Worm (Caenorhabditis elegans): ENCODE results near the gene dyrb-1.

The dyrb-1 gene

DNA sequence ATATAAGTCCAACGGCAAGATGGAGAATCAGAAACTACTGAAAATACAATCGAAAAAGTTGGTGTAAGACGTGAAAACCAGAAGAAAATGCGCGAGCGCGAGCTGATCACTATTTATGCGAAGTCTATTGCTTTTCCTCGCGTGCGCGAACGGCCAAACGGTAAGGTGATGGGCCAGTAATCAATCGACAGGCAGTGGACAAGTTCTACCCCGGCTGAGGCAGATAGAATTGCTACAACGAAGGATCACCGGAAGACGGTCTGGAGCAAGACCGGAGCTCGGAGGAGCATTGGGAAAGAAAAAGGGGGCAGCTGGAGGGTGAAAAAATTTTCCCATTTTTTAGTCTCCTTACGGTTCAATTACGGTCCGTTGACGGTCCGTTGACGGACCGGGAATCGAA is 4.3 kb downstream of the dyrb-1 start (continued):
- peak; percentile 92; the same call in 1 of the 2 replicates for TF ChIP-seq aptf-3 (GFP tag; IDR thresholded peaks at IDR 0.05)
- peak; percentile 50; the same call in 1 of the 2 replicates for TF ChIP-seq ceh-91 (GFP tag; IDR thresholded peaks at IDR 0.05)

DNA sequence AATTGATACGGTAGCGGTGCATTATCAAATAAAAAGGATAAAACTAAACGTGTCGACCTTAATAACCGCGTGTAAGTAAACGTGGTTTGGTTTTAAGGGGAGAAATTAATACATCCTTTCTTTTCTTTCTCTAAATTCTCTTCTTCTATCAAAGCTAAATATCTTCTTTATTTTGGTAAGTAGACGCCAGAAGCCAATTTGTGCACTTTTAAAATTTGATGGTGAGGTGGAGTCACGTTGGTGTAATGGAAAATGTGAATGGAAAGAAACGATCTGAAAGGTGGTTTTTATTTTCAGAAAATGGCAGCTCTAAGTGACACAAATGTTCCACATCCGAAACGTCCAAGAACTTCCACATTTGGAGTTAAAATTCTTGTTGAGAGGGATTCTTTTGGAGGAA is 6.1 kb downstream of the dyrb-1 start, which contains the start of gene T24H10.5:
T24H10.5 (plus strand) TSS at position 301 of the 400 bp plus-strand sequence.
- TF ChIP-seq madf-6 (GFP tag; IDR thresholded peaks at IDR 0.05) (peak; percentile 34; the same call in 1 of the 2 replicates), F57A8.1 (GFP tag; optimal IDR thresholded peaks at IDR 0.05) (no peak)

DNA sequence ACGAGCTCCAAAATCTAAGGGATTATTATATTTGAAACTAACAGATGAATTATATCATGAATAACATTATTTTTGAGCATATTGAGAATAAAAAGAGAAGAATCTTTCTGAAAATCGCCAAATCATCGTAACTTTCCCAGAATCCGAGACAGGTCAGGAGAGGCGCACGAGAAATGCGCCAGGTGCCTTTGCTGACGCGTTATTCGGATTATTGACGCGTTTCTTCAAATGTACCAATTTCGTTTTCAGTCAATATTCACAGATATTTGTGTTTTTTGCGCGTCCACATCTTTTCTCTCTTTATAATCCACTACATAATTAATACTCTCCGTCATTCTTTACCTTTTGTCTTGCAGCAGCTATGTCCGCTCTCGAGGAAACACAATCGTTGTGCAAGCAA is 7.9 kb downstream of the dyrb-1 start, which contains the start of gene T24H10.1:
T24H10.1 (plus strand) TSS at position 355 of the 400 bp plus-strand sequence.
- TF ChIP-seq dox-1 (GFP tag; IDR thresholded peaks at IDR 0.05), result peak; percentile 78
- TF ChIP-seq C06A6.2 (GFP tag; conservative IDR thresholded peaks at IDR 0.05), result no peak
- peak; percentile 61; the same call in 1 of the 2 replicates for TF ChIP-seq Y56A3A.18 (GFP tag; IDR thresholded peaks at IDR 0.05)
- peak; percentile 19 for TF ChIP-seq tlf-1 (GFP tag; optimal IDR thresholded peaks at IDR 0.05)
- peak; percentile 64; the same call in 1 of the 2 replicates for TF ChIP-seq nfyb-1 (GFP tag; IDR thresholded peaks at IDR 0.05)
- peak; percentile 80 for TF ChIP-seq ekl-4 (GFP tag; IDR thresholded peaks at IDR 0.05)
- no peak for TF ChIP-seq snpc-4 (GFP tag; optimal IDR thresholded peaks at IDR 0.05)
- peak in 2 of 4 experiments; percentile 51 to 53 for TF ChIP-seq snpc-4 (tag; optimal IDR thresholded peaks at IDR 0.05)
- peak; percentile 77 for TF ChIP-seq B0336.3 (GFP tag; IDR thresholded peaks at IDR 0.05)
- no peak for TF ChIP-seq nhr-120 (GFP tag; IDR thresholded peaks at IDR 0.05)
- TF ChIP-seq dpff-1 (tag; optimal IDR thresholded peaks at IDR 0.05), result no peak
- TF ChIP-seq hlh-26 (GFP tag; conservative IDR thresholded peaks at IDR 0.05), result no peak
- no peak for TF ChIP-seq mes-4 (tag; optimal IDR thresholded peaks at IDR 0.05)
- no peak for TF ChIP-seq ceh-91 (GFP tag; IDR thresholded peaks at IDR 0.05)
- TF ChIP-seq bed-1 (GFP tag; IDR thresholded peaks at IDR 0.05), result no peak
- no peak for TF ChIP-seq atf-7 (tag; optimal IDR thresholded peaks at IDR 0.05)
- peak; percentile 34 for TF ChIP-seq him-1 (tag; optimal IDR thresholded peaks at IDR 0.05)
- no peak for TF ChIP-seq hsf-1 (GFP tag; IDR thresholded peaks at IDR 0.05)
- TF ChIP-seq sdz-38 (tag; optimal IDR thresholded peaks at IDR 0.05), result no peak
- no peak for TF ChIP-seq F55B11.4 (tag; optimal IDR thresholded peaks at IDR 0.05; ENCODE audit: borderline replicate concordance, insufficient read depth)
- TF ChIP-seq T07F8.4 (tag; optimal IDR thresholded peaks at IDR 0.05), result no peak
- TF ChIP-seq F52B5.7 (tag; optimal IDR thresholded peaks at IDR 0.05), result no peak
- TF ChIP-seq ceh-100 (GFP tag; IDR thresholded peaks at IDR 0.05), result 0 out of 2 replicates have a peak, but pooled peaks have one; percentile 36
- TF ChIP-seq ztf-3 (GFP tag; optimal IDR thresholded peaks at IDR 0.05), result no peak
- no peak for TF ChIP-seq egrh-3 (GFP tag; IDR thresholded peaks at IDR 0.05)
- 0 out of 2 replicates have a peak, but pooled peaks have one; percentile 52 for TF ChIP-seq Y53G8AR.9 (GFP tag; conservative IDR thresholded peaks at IDR 0.05)
- TF ChIP-seq gei-17 (GFP tag; optimal IDR thresholded peaks at IDR 0.05), result no peak
- peak; percentile 73 for TF ChIP-seq pbrm-1 (GFP tag; IDR thresholded peaks at IDR 0.05)
- TF ChIP-seq fkh-3 (tag; optimal IDR thresholded peaks at IDR 0.05), result no peak
- no peak for TF ChIP-seq ccch-3 (GFP tag; optimal IDR thresholded peaks at IDR 0.05)
- no peak for TF ChIP-seq hlh-12 (tag; optimal IDR thresholded peaks at IDR 0.05)
- TF ChIP-seq B0035.1 (tag; optimal IDR thresholded peaks at IDR 0.05), result no peak
- no peak for TF ChIP-seq nfya-1 (tag; optimal IDR thresholded peaks at IDR 0.05; ENCODE audit: borderline replicate concordance, insufficient read depth)
- TF ChIP-seq madf-3 (GFP tag; IDR thresholded peaks at IDR 0.05), result 0 out of 2 replicates have a peak, but pooled peaks have one; percentile 39
- TF ChIP-seq hmg-20 (GFP tag; IDR thresholded peaks at IDR 0.05), result no peak
- no peak for TF ChIP-seq nhr-27 (tag; optimal IDR thresholded peaks at IDR 0.05)
- no peak for TF ChIP-seq ztf-28 (GFP tag; IDR thresholded peaks at IDR 0.05)
- no peak for TF ChIP-seq zim-3 (tag; optimal IDR thresholded peaks at IDR 0.05)
- TF ChIP-seq aptf-3 (GFP tag; IDR thresholded peaks at IDR 0.05), result no peak
- TF ChIP-seq lin-40 (tag; optimal IDR thresholded peaks at IDR 0.05), result peak; percentile 78
- TF ChIP-seq nhr-90 (tag; optimal IDR thresholded peaks at IDR 0.05), result no peak
- TF ChIP-seq snpc-1.3 (tag; optimal IDR thresholded peaks at IDR 0.05; ENCODE audit: insufficient read depth), result no peak
- peak; percentile 68 for TF ChIP-seq ZK185.1 (tag; optimal IDR thresholded peaks at IDR 0.05; ENCODE audit: poor library complexity, severe bottlenecking)
